Worm (Caenorhabditis elegans): ENCODE results near the gene F29G9.1.
"Not testable (repeated sequence)": the region's sequence is repeated elsewhere in the genome, so short reads cannot be mapped to it uniquely, and the experiment has no call there.

DNA sequence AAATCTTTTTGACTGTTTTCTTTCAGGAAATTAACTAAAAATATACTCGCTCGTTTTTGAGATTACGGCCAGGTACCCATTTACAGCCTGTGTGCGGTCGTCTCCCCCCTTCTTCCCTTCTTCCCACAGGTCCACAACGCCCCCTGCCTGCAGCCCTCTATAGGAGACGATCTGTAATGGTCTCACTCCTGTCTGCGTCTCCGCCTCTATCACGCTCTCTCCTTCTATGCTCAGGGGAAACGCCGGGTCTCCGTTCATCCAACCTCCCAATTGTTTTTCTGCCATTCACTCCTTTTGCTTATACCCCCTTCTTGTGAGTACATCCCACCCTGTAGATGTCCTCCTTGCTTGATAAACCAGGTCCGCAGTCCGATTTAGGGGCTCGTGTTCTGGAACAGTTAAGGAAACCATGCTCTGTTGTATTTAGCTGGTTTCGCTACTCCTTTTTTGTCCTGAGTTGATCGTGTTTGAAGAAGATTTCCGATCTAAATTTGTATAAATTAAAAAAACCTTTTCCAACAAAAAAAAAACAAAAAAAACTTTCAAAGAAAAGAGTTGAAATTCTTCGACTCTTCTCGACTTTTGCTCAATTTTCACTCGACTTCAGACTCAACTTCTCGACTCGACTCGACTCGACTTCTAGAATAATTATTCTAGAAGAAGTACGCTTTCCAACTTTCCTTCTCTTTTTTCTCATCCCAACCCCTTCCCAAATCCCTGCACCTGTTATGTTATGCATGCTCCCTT is at the start of gene F29G9.1:
- TF ChIP-seq W03F9.2, him-1, dao-5 (tag; optimal IDR thresholded peaks at IDR 0.05): not testable (repeated sequence)
